Fruit fly (Drosophila melanogaster) whole organism, embryonic: ENCODE data around the gene CG17666.
A peak's percentile ranks its signal among the peaks of the same experiment; 100 is the strongest.

ENCODE experiments used
- B-H2 ChIP-seq: fragments of 200-800 bp; sonication (Bioruptor generic); optimal IDR thresholded peaks from 2 replicates; lab custom pipeline; 2018; ENCODE audit warnings: missing biosample characterization, mild to moderate bottlenecking, missing genetic modification characterization
- Blimp-1 ChIP-seq: fragments of 200-800 bp; sonication (Bioruptor generic); optimal IDR thresholded peaks from 3 replicates; lab custom pipeline; 2018; ENCODE audit warnings: missing biosample characterization, missing genetic modification characterization, mild to moderate bottlenecking, moderate library complexity, missing genetic modification reagents
- CG1024 ChIP-seq: fragments of 200-800 bp; sonication (Bioruptor generic); IDR thresholded peaks from 2 replicates; pipeline ENCODE4 v1.3.6; 2022; ENCODE audit warnings: missing biosample characterization, missing genetic modification characterization
- CG12659 ChIP-seq: fragments of 200-800 bp; sonication (Bioruptor generic); optimal IDR thresholded peaks from 3 replicates; lab custom pipeline; 2017; ENCODE audit warnings: mild to moderate bottlenecking, missing biosample characterization, missing genetic modification reagents, missing genetic modification characterization
- CG13624 ChIP-seq: fragments of 200-800 bp; sonication (Bioruptor generic); optimal IDR thresholded peaks from 2 replicates; lab custom pipeline; 2016; ENCODE audit warnings: missing biosample characterization, missing genetic modification characterization
- CG14860 ChIP-seq: fragments of 200-800 bp; sonication (Bioruptor generic); IDR thresholded peaks from 3 replicates; pipeline ENCODE4 v1.3.6; 2022; ENCODE audit warnings: missing biosample characterization, missing genetic modification characterization; ENCODE audit not compliant: partially characterized antibody
- CG1602 ChIP-seq: fragments of 200-800 bp; sonication (Bioruptor generic); optimal IDR thresholded peaks from 3 replicates; lab custom pipeline; 2016; ENCODE audit warnings: missing biosample characterization, missing genetic modification characterization
- CG17361 ChIP-seq: fragments of 200-800 bp; sonication (Bioruptor generic); IDR thresholded peaks from 3 replicates; pipeline ENCODE4 v1.3.6; 2022; ENCODE audit warnings: missing biosample characterization, missing genetic modification characterization
- CG18011 ChIP-seq: fragments of 200-800 bp; sonication (Bioruptor generic); optimal IDR thresholded peaks from 2 replicates; lab custom pipeline; 2017; ENCODE audit warnings: missing biosample characterization, missing genetic modification characterization, mild to moderate bottlenecking, moderate library complexity, missing genotype
- CG31388 ChIP-seq: fragments of 200-800 bp; sonication (Bioruptor generic); optimal IDR thresholded peaks from 2 replicates; lab custom pipeline; 2016; ENCODE audit warnings: missing biosample characterization, missing genetic modification characterization
- CG33213 ChIP-seq: fragments of 200-800 bp; sonication (Bioruptor generic); optimal IDR thresholded peaks from 3 replicates; lab custom pipeline; 2016; ENCODE audit warnings: missing biosample characterization, missing genetic modification characterization
- CG3407 ChIP-seq: fragments of 200-800 bp; sonication (Bioruptor generic); optimal IDR thresholded peaks from 2 replicates; lab custom pipeline; 2018; ENCODE audit warnings: missing biosample characterization, mild to moderate bottlenecking, missing genetic modification characterization
- CG3838 ChIP-seq: fragments of 200-800 bp; sonication (Bioruptor generic); optimal IDR thresholded peaks from 3 replicates; lab custom pipeline; 2016; ENCODE audit warnings: missing biosample characterization, missing genetic modification characterization
- CG3847 ChIP-seq: fragments of 200-800 bp; sonication (Bioruptor generic); IDR thresholded peaks from 2 replicates; pipeline ENCODE4 v1.3.6; 2022; ENCODE audit warnings: missing biosample characterization, missing genetic modification characterization
- CG3995 ChIP-seq: fragments of 200-800 bp; sonication (Bioruptor generic); optimal IDR thresholded peaks from 3 replicates; lab custom pipeline; 2016; ENCODE audit warnings: missing biosample characterization, missing genetic modification characterization
- CG7786 ChIP-seq: fragments of 200-800 bp; sonication (Bioruptor generic); optimal IDR thresholded peaks from 2 replicates; lab custom pipeline; 2016; ENCODE audit warnings: missing biosample characterization, missing genetic modification characterization
- CG7839 ChIP-seq: fragments of 200-800 bp; sonication (Bioruptor generic); optimal IDR thresholded peaks from 3 replicates; lab custom pipeline; 2018; ENCODE audit warnings: missing biosample characterization, mild to moderate bottlenecking, missing genetic modification characterization, moderate library complexity
- CG9437 ChIP-seq: fragments of 200-800 bp; sonication (Bioruptor generic); optimal IDR thresholded peaks from 2 replicates; lab custom pipeline; 2018; ENCODE audit warnings: missing biosample characterization, mild to moderate bottlenecking, missing genetic modification characterization
- CoRest ChIP-seq: fragments of 200-800 bp; sonication (Bioruptor generic); optimal IDR thresholded peaks from 3 replicates; lab custom pipeline; 2018; ENCODE audit warnings: missing biosample characterization, mild to moderate bottlenecking, missing genetic modification characterization, moderate library complexity
- Dip3 ChIP-seq: fragments of 200-800 bp; sonication (Bioruptor generic); optimal IDR thresholded peaks from 3 replicates; lab custom pipeline; 2016; ENCODE audit warnings: missing biosample characterization, missing genetic modification characterization
- ERR ChIP-seq: fragments of 200-800 bp; sonication (Bioruptor generic); optimal IDR thresholded peaks from 2 replicates; lab custom pipeline; 2016; ENCODE audit warnings: missing biosample characterization, missing genetic modification characterization
- Lim3 ChIP-seq: fragments of 200-800 bp; sonication (Bioruptor generic); IDR thresholded peaks from 2 replicates; pipeline ENCODE4 v1.3.6; 2022; ENCODE audit warnings: missing biosample characterization, missing genetic modification characterization
- Meics ChIP-seq: fragments of 200-800 bp; sonication (Bioruptor generic); optimal IDR thresholded peaks from 2 replicates; lab custom pipeline; 2017; ENCODE audit warnings: missing biosample characterization, mild to moderate bottlenecking, missing genetic modification characterization
- Myb ChIP-seq: fragments of 200-800 bp; sonication (Bioruptor generic); optimal IDR thresholded peaks from 2 replicates; lab custom pipeline; 2016; ENCODE audit warnings: missing biosample characterization, missing genetic modification characterization
- NC2α ChIP-seq: fragments of 200-800 bp; sonication (Bioruptor generic); optimal IDR thresholded peaks from 2 replicates; lab custom pipeline; 2016; ENCODE audit warnings: missing biosample characterization, missing genetic modification characterization
- Oaz ChIP-seq: fragments of 200-800 bp; sonication (Bioruptor generic); IDR thresholded peaks from 2 replicates; pipeline ENCODE4 v1.3.6; 2022; ENCODE audit warnings: missing biosample characterization, missing genetic modification characterization
- Rx ChIP-seq: fragments of 200-800 bp; sonication (Bioruptor generic); IDR thresholded peaks from 2 replicates; pipeline ENCODE4 v1.3.6; 2022; ENCODE audit warnings: missing biosample characterization, missing genetic modification characterization
- bbx ChIP-seq: fragments of 200-800 bp; sonication (Bioruptor generic); IDR thresholded peaks from 2 replicates; pipeline ENCODE4 v1.3.6; 2022; ENCODE audit warnings: missing biosample characterization, missing genetic modification characterization; ENCODE audit not compliant: partially characterized antibody
- chinmo ChIP-seq: fragments of 200-800 bp; sonication (Bioruptor generic); IDR thresholded peaks from 4 replicates; pipeline ENCODE4 v1.3.6; 2022; ENCODE audit warnings: missing biosample characterization, missing genetic modification characterization; ENCODE audit not compliant: partially characterized antibody
- chm ChIP-seq: fragments of 200-800 bp; sonication (Bioruptor generic); IDR thresholded peaks from 2 replicates; pipeline ENCODE4 v1.3.6; 2022; ENCODE audit warnings: missing biosample characterization, missing genetic modification characterization
- corto ChIP-seq: fragments of 200-800 bp; sonication (Bioruptor generic); optimal IDR thresholded peaks from 2 replicates; lab custom pipeline; 2016; ENCODE audit warnings: missing biosample characterization, mild to moderate bottlenecking, missing genetic modification characterization, moderate library complexity
- croc ChIP-seq: fragments of 200-800 bp; sonication (Bioruptor generic); conservative IDR thresholded peaks from 3 replicates; pipeline ENCODE4 v1.3.6; 2022; ENCODE audit warnings: missing biosample characterization, missing genetic modification characterization
- cwo ChIP-seq: fragments of 200-800 bp; sonication (Bioruptor generic); optimal IDR thresholded peaks from 3 replicates; lab custom pipeline; 2017; ENCODE audit warnings: missing biosample characterization, missing genetic modification characterization, mild to moderate bottlenecking, moderate library complexity, missing genetic modification reagents
- dmrt11E ChIP-seq: fragments of 200-800 bp; sonication (Bioruptor generic); optimal IDR thresholded peaks from 3 replicates; lab custom pipeline; 2018; ENCODE audit warnings: missing biosample characterization, mild to moderate bottlenecking, missing genetic modification characterization, moderate library complexity
- dpn ChIP-seq, 2 experiments: fragments of 200-800 bp; sonication (Bioruptor generic); optimal IDR thresholded peaks; 3 replicates each; lab custom pipeline; 2016; ENCODE audit warnings: missing biosample characterization in 2 of 2, missing genetic modification characterization in 2 of 2
- ems ChIP-seq: fragments of 200-800 bp; sonication (Bioruptor generic); optimal IDR thresholded peaks from 3 replicates; lab custom pipeline; 2016; ENCODE audit warnings: missing biosample characterization, missing genetic modification characterization
- fd96Cb ChIP-seq: fragments of 200-800 bp; sonication (Bioruptor generic); optimal IDR thresholded peaks from 2 replicates; lab custom pipeline; 2018; ENCODE audit warnings: missing biosample characterization, mild to moderate bottlenecking, missing genetic modification characterization, moderate library complexity
- gro ChIP-seq: fragments of 200-800 bp; sonication (Bioruptor generic); optimal IDR thresholded peaks from 2 replicates; lab custom pipeline; 2016; ENCODE audit warnings: missing biosample characterization, missing genetic modification characterization
- inv ChIP-seq: fragments of 200-800 bp; sonication (Bioruptor generic); IDR thresholded peaks from 2 replicates; pipeline ENCODE4 v1.3.6; 2022; ENCODE audit warnings: missing biosample characterization, missing genetic modification characterization; ENCODE audit not compliant: partially characterized antibody
- kah ChIP-seq: fragments of 200-800 bp; sonication (Bioruptor generic); optimal IDR thresholded peaks from 2 replicates; lab custom pipeline; 2018; ENCODE audit warnings: missing biosample characterization, mild to moderate bottlenecking, missing genetic modification characterization
- prd ChIP-seq, 3 experiments: fragments of >200 bp in 2 of 3; fragments of 200-800 bp in 1 of 3; sonication (Bioruptor generic) in 1 of 3; optimal IDR thresholded peaks in 2 of 3; IDR thresholded peaks in 1 of 3; 2 replicates in 2 of 3; 3 replicates in 1 of 3; pipeline versions ENCODE4 v1.3.6 to Lab custom; 2017 to 2022; ENCODE audit warnings: missing biosample characterization in 1 of 3, missing genetic modification characterization in 1 of 3
- pzg ChIP-seq: fragments of 200-800 bp; sonication (Bioruptor generic); optimal IDR thresholded peaks from 3 replicates; lab custom pipeline; 2018; ENCODE audit warnings: missing biosample characterization, mild to moderate bottlenecking, missing genetic modification characterization, moderate library complexity
- ranshi ChIP-seq: fragments of 200-800 bp; sonication (Bioruptor generic); IDR thresholded peaks from 2 replicates; pipeline ENCODE4 v1.3.6; 2022; ENCODE audit warnings: missing biosample characterization, missing genetic modification characterization
- sc ChIP-seq, 3 experiments: fragments of >200 bp in 2 of 3; fragments of 200-800 bp in 1 of 3; sonication (Bioruptor generic) in 1 of 3; optimal IDR thresholded peaks; 2 replicates in 2 of 3; 3 replicates in 1 of 3; lab custom pipeline; 2017; ENCODE audit warnings: mild to moderate bottlenecking in 1 of 3, missing biosample characterization in 1 of 3, missing genetic modification characterization in 1 of 3, missing genetic modification reagents in 1 of 3
- tgo ChIP-seq: fragments of 200-800 bp; sonication (Bioruptor generic); IDR thresholded peaks from 3 replicates; pipeline ENCODE4 v1.3.6; 2022; ENCODE audit warnings: missing biosample characterization, missing genetic modification characterization
- ttk ChIP-seq: fragments of 200-800 bp; sonication (Bioruptor generic); IDR thresholded peaks from 2 replicates; pipeline ENCODE4 v2.1.2; 2022; ENCODE audit warnings: missing biosample characterization, missing genetic modification characterization
- tx ChIP-seq: fragments of 200-800 bp; sonication (Bioruptor generic); optimal IDR thresholded peaks from 2 replicates; lab custom pipeline; 2016; ENCODE audit warnings: missing biosample characterization, missing genetic modification characterization
- unpg ChIP-seq: fragments of 200-800 bp; sonication (Bioruptor generic); optimal IDR thresholded peaks from 3 replicates; lab custom pipeline; 2018; ENCODE audit warnings: missing biosample characterization, mild to moderate bottlenecking, missing genetic modification characterization, moderate library complexity
- vvl ChIP-seq: fragments of 200-800 bp; sonication (Bioruptor generic); IDR thresholded peaks from 2 replicates; pipeline ENCODE4 v1.3.6; 2022; ENCODE audit warnings: missing biosample characterization, missing genetic modification characterization

The CG17666 gene

dm6 chr3L:12813907-12814306 lies 32.8 kb downstream of the CG17666 start, which contains the start of the genes Sf3a2 and CG42588 (continued):
- TF ChIP-seq prd (optimal IDR thresholded peaks at IDR 0.05; lab: Kevin White, UChicago) (no peak), prd (GFP tag; IDR thresholded peaks at IDR 0.05; lab: Robert Waterston, UW) (peak; percentile 83; the same call in 2 of the 3 replicates), ranshi (peak; percentile 68; the same call in 1 of the 2 replicates), unpg (GFP tag; lab: Kevin White, UChicago) (peak; percentile 41), Lim3 (no peak), vvl (GFP tag; lab: Robert Waterston, UW) (peak; percentile 88; the same call in 1 of the 2 replicates), chinmo (GFP tag; lab: Robert Waterston, UW) (0 out of 4 replicates have a peak, but pooled peaks have one; percentile 7), Myb (GFP tag; lab: Kevin White, UChicago) (peak; percentile 1), tgo (peak; percentile 72), CG7839 (tag; lab: Kevin White, UChicago) (no peak), CG33213 (no peak), inv (GFP tag; lab: Robert Waterston, UW) (peak; percentile 80), ems (peak; percentile 47), ERR (GFP tag; lab: Kevin White, UChicago) (no peak), CG1602 (GFP tag; lab: Kevin White, UChicago) (peak; percentile 79), fd96Cb (tag; lab: Kevin White, UChicago) (peak; percentile 12), Meics (GFP tag; lab: Kevin White, UChicago) (peak; percentile 49), chm (GFP tag; lab: Robert Waterston, UW) (peak; percentile 57; the same call in 1 of the 2 replicates), CG9437 (GFP tag; lab: Kevin White, UChicago) (peak; percentile 7), pzg (GFP tag; lab: Kevin White, UChicago) (peak; percentile 66), sc (optimal IDR thresholded peaks at IDR 0.05; lab: Kevin White, UChicago) (no peak), sc (GFP tag; optimal IDR thresholded peaks at IDR 0.05; lab: Kevin White, UChicago) (no peak), dmrt11E (tag; lab: Kevin White, UChicago) (peak; percentile 71), croc (GFP tag; lab: Robert Waterston, UW) (no peak), CG31388 (GFP tag; lab: Kevin White, UChicago) (peak; percentile 26), CG18011 (GFP tag; lab: Kevin White, UChicago) (peak; percentile 28), Rx (GFP tag; lab: Robert Waterston, UW) (no peak), B-H2 (GFP tag; lab: Kevin White, UChicago) (peak; percentile 59), CG14860 (GFP tag; lab: Robert Waterston, UW) (peak; percentile 62; the same call in 1 of the 3 replicates), tx (peak; percentile 10), cwo (GFP tag; lab: Kevin White, UChicago) (no peak), bbx (GFP tag; lab: Robert Waterston, UW) (peak; percentile 74), CG17361 (GFP tag; lab: Robert Waterston, UW) (peak; percentile 78; the same call in 2 of the 3 replicates), CG12659 (GFP tag; lab: Kevin White, UChicago) (peak; percentile 74), CG3847 (GFP tag; lab: Robert Waterston, UW) (peak; percentile 83), CG1024 (GFP tag; lab: Robert Waterston, UW) (peak; percentile 34; the same call in 1 of the 2 replicates), NC2α (peak; percentile 17), Blimp-1 (GFP tag; lab: Kevin White, UChicago) (peak; percentile 59), CG3407 (no peak), Oaz (GFP tag; lab: Robert Waterston, UW) (no peak), Dip3 (GFP tag; lab: Kevin White, UChicago) (peak; percentile 9), CG3995 (GFP tag; lab: Kevin White, UChicago) (peak; percentile 32), dpn (GFP tag; optimal IDR thresholded peaks at IDR 0.05; lab: Kevin White, UChicago) (peak; percentile 46 to 77), CG7786 (GFP tag; lab: Kevin White, UChicago) (peak; percentile 2), CoRest (tag; lab: Kevin White, UChicago) (peak; percentile 77), gro (GFP tag; lab: Kevin White, UChicago) (no peak), CG3838 (GFP tag; lab: Kevin White, UChicago) (peak; percentile 48), ttk (GFP tag; lab: Robert Waterston, UW) (peak; percentile 45), kah (GFP tag; lab: Kevin White, UChicago) (no peak), CG13624 (GFP tag; lab: Kevin White, UChicago) (peak; percentile 64), corto (GFP tag; lab: Kevin White, UChicago) (no peak)
